Fruit fly (Drosophila melanogaster) whole organism, embryonic: ENCODE results near the gene Hmt4-20.

Source experiments
- B-H2 ChIP-seq: fragments of 200-800 bp; sonication (Bioruptor generic); optimal IDR thresholded peaks from 2 replicates; lab custom pipeline; 2018; ENCODE audit warnings: missing biosample characterization, mild to moderate bottlenecking, missing genetic modification characterization
- BEAF-32 ChIP-seq: fragments of 200-800 bp; sonication (Bioruptor generic); optimal IDR thresholded peaks from 3 replicates; lab custom pipeline; 2017; ENCODE audit warnings: missing biosample characterization, missing genetic modification characterization, mild to moderate bottlenecking, moderate library complexity, missing genetic modification reagents
- CG12391 ChIP-seq: fragments of 200-800 bp; sonication (Bioruptor generic); optimal IDR thresholded peaks from 3 replicates; lab custom pipeline; 2018; ENCODE audit warnings: missing biosample characterization, mild to moderate bottlenecking, missing genetic modification characterization, moderate library complexity
- CG12659 ChIP-seq: fragments of 200-800 bp; sonication (Bioruptor generic); optimal IDR thresholded peaks from 3 replicates; lab custom pipeline; 2017; ENCODE audit warnings: mild to moderate bottlenecking, missing biosample characterization, missing genetic modification reagents, missing genetic modification characterization
- CG13123 ChIP-seq: fragments of 200-800 bp; sonication (Bioruptor generic); optimal IDR thresholded peaks from 2 replicates; lab custom pipeline; 2016; ENCODE audit warnings: missing biosample characterization, missing genetic modification characterization
- CG13287 ChIP-seq: fragments of 200-800 bp; sonication (Bioruptor generic); IDR thresholded peaks from 2 replicates; pipeline ENCODE4 v1.3.6; 2022; ENCODE audit warnings: missing biosample characterization, missing genetic modification characterization; ENCODE audit not compliant: partially characterized antibody
- CG13624 ChIP-seq: fragments of 200-800 bp; sonication (Bioruptor generic); optimal IDR thresholded peaks from 2 replicates; lab custom pipeline; 2016; ENCODE audit warnings: missing biosample characterization, missing genetic modification characterization
- CG14860 ChIP-seq: fragments of 200-800 bp; sonication (Bioruptor generic); IDR thresholded peaks from 3 replicates; pipeline ENCODE4 v1.3.6; 2022; ENCODE audit warnings: missing biosample characterization, missing genetic modification characterization; ENCODE audit not compliant: partially characterized antibody
- CG1529 ChIP-seq: fragments of 200-800 bp; sonication (Bioruptor generic); optimal IDR thresholded peaks from 3 replicates; lab custom pipeline; 2018; ENCODE audit warnings: missing biosample characterization, missing genetic modification characterization
- CG15479 ChIP-seq: fragments of 200-800 bp; sonication (Bioruptor generic); optimal IDR thresholded peaks from 3 replicates; lab custom pipeline; 2019; ENCODE audit warnings: missing biosample characterization, mild to moderate bottlenecking, missing genetic modification characterization, moderate library complexity
- CG1603 ChIP-seq: fragments of 200-800 bp; sonication (Bioruptor generic); optimal IDR thresholded peaks from 2 replicates; lab custom pipeline; 2019; ENCODE audit warnings: missing biosample characterization, mild to moderate bottlenecking, missing genetic modification characterization, moderate library complexity
- CG17361 ChIP-seq: fragments of 200-800 bp; sonication (Bioruptor generic); IDR thresholded peaks from 3 replicates; pipeline ENCODE4 v1.3.6; 2022; ENCODE audit warnings: missing biosample characterization, missing genetic modification characterization
- CG17568 ChIP-seq: fragments of 200-800 bp; sonication (Bioruptor generic); optimal IDR thresholded peaks from 2 replicates; lab custom pipeline; 2018; ENCODE audit warnings: missing biosample characterization, mild to moderate bottlenecking, missing genetic modification characterization, moderate library complexity
- CG2116 ChIP-seq: fragments of 200-800 bp; sonication (Bioruptor generic); optimal IDR thresholded peaks from 3 replicates; lab custom pipeline; 2018; ENCODE audit warnings: missing biosample characterization, mild to moderate bottlenecking, missing genetic modification characterization
- CG32532 ChIP-seq: fragments of 200-800 bp; sonication (Bioruptor generic); IDR thresholded peaks from 2 replicates; pipeline ENCODE4 v1.3.6; 2022; ENCODE audit warnings: missing biosample characterization, missing genetic modification characterization
- CG33213 ChIP-seq: fragments of 200-800 bp; sonication (Bioruptor generic); optimal IDR thresholded peaks from 3 replicates; lab custom pipeline; 2016; ENCODE audit warnings: missing biosample characterization, missing genetic modification characterization
- CG3726 ChIP-seq: fragments of 200-800 bp; sonication (Bioruptor generic); IDR thresholded peaks from 3 replicates; pipeline ENCODE4, ENCODE4 v1.3.6; 2022; ENCODE audit warnings: missing biosample characterization, missing genetic modification characterization
- CG6689 ChIP-seq: fragments of 200-800 bp; sonication (Bioruptor generic); IDR thresholded peaks from 2 replicates; pipeline ENCODE4 v1.3.6; 2022; ENCODE audit warnings: missing biosample characterization, missing genetic modification characterization
- CG6813 ChIP-seq: fragments of 200-800 bp; sonication (Bioruptor generic); optimal IDR thresholded peaks from 2 replicates; lab custom pipeline; 2017; ENCODE audit warnings: missing biosample characterization, missing genetic modification characterization, mild to moderate bottlenecking, moderate library complexity, missing genetic modification reagents
- CG8388 ChIP-seq: fragments of 200-800 bp; sonication (Bioruptor generic); optimal IDR thresholded peaks from 2 replicates; lab custom pipeline; 2019; ENCODE audit warnings: missing biosample characterization, mild to moderate bottlenecking, missing genetic modification characterization, moderate library complexity
- CG9876 ChIP-seq: fragments of 200-800 bp; sonication (Bioruptor generic); optimal IDR thresholded peaks from 2 replicates; lab custom pipeline; 2016; ENCODE audit warnings: missing biosample characterization, missing genetic modification characterization
- Chrac-16 ChIP-seq: fragments of 200-800 bp; sonication (Bioruptor generic); optimal IDR thresholded peaks from 3 replicates; lab custom pipeline; 2016; ENCODE audit warnings: missing biosample characterization, missing genetic modification characterization
- Dp ChIP-seq: fragments of 200-800 bp; sonication (Bioruptor generic); optimal IDR thresholded peaks from 2 replicates; lab custom pipeline; 2018; ENCODE audit warnings: missing biosample characterization, mild to moderate bottlenecking, missing genetic modification characterization, moderate library complexity
- Ets97D ChIP-seq: fragments of 200-800 bp; sonication (Bioruptor generic); optimal IDR thresholded peaks from 3 replicates; lab custom pipeline; 2016; ENCODE audit warnings: missing biosample characterization, missing genetic modification characterization
- Fer2 ChIP-seq: fragments of 200-800 bp; sonication (Bioruptor generic); optimal IDR thresholded peaks from 2 replicates; lab custom pipeline; 2018; ENCODE audit warnings: missing biosample characterization, mild to moderate bottlenecking, missing genetic modification characterization, moderate library complexity
- Jarid2 ChIP-seq: fragments of 200-800 bp; sonication (Bioruptor generic); optimal IDR thresholded peaks from 3 replicates; lab custom pipeline; 2017; ENCODE audit warnings: mild to moderate bottlenecking, missing biosample characterization, missing genetic modification reagents, missing genetic modification characterization
- NK7.1 ChIP-seq: fragments of 200-800 bp; sonication (Bioruptor generic); optimal IDR thresholded peaks from 3 replicates; lab custom pipeline; 2016; ENCODE audit warnings: missing biosample characterization, missing genetic modification characterization
- Scr ChIP-seq: fragments of 200-800 bp; sonication (Bioruptor generic); IDR thresholded peaks from 2 replicates; pipeline ENCODE4 v1.3.6; 2022; ENCODE audit warnings: missing biosample characterization, missing genetic modification characterization; ENCODE audit not compliant: partially characterized antibody
- Sox100B ChIP-seq: fragments of 200-800 bp; sonication (Bioruptor generic); optimal IDR thresholded peaks from 3 replicates; lab custom pipeline; 2018; ENCODE audit warnings: missing biosample characterization, mild to moderate bottlenecking, missing genetic modification characterization
- Trl ChIP-seq, 3 experiments: fragments of >200 bp in 2 of 3; fragments of 200-800 bp in 1 of 3; sonication (Bioruptor generic) in 1 of 3; optimal IDR thresholded peaks; 2 replicates in 1 of 3; 3 replicates in 2 of 3; lab custom pipeline; 2016 to 2017; ENCODE audit warnings: missing biosample characterization in 1 of 3, missing genetic modification characterization in 1 of 3
- aop ChIP-seq: fragments of 200-800 bp; sonication (Bioruptor generic); IDR thresholded peaks from 2 replicates; pipeline ENCODE4 v1.3.6; 2022; ENCODE audit warnings: missing biosample characterization, missing genetic modification characterization
- fu2 ChIP-seq: fragments of 200-800 bp; sonication (Bioruptor generic); optimal IDR thresholded peaks from 2 replicates; lab custom pipeline; 2016; ENCODE audit warnings: missing biosample characterization, missing genetic modification characterization
- gcm2 ChIP-seq: fragments of 200-800 bp; sonication (Bioruptor generic); optimal IDR thresholded peaks from 2 replicates; lab custom pipeline; 2016; ENCODE audit warnings: missing biosample characterization, missing genetic modification characterization
- grau ChIP-seq: fragments of 200-800 bp; optimal IDR thresholded peaks from 3 replicates; lab custom pipeline; 2019; ENCODE audit warnings: missing biosample characterization, mild to moderate bottlenecking, missing genetic modification characterization, moderate library complexity
- mam ChIP-seq: fragments of 200-800 bp; sonication (Bioruptor generic); optimal IDR thresholded peaks from 3 replicates; lab custom pipeline; 2016; ENCODE audit warnings: missing biosample characterization, missing genetic modification characterization
- mld ChIP-seq: fragments of 200-800 bp; sonication (Bioruptor generic); IDR thresholded peaks from 3 replicates; pipeline ENCODE4 v1.3.6; 2022; ENCODE audit warnings: missing biosample characterization, missing genetic modification characterization; ENCODE audit not compliant: partially characterized antibody
- nau ChIP-seq: fragments of 200-800 bp; sonication (Bioruptor generic); optimal IDR thresholded peaks from 3 replicates; lab custom pipeline; 2017; ENCODE audit warnings: missing biosample characterization, mild to moderate bottlenecking, missing genetic modification characterization, missing genetic modification reagents
- nerfin-1 ChIP-seq: fragments of 200-800 bp; sonication (Bioruptor generic); optimal IDR thresholded peaks from 3 replicates; lab custom pipeline; 2019; ENCODE audit warnings: missing biosample characterization, mild to moderate bottlenecking, missing genetic modification characterization, moderate library complexity
- oc ChIP-seq: fragments of 200-800 bp; sonication (Bioruptor generic); optimal IDR thresholded peaks from 2 replicates; lab custom pipeline; 2018; ENCODE audit warnings: missing biosample characterization, mild to moderate bottlenecking, missing genetic modification characterization, moderate library complexity
- pros ChIP-seq: fragments of 200-800 bp; sonication (Bioruptor generic); optimal IDR thresholded peaks from 3 replicates; lab custom pipeline; 2019; ENCODE audit warnings: missing biosample characterization, mild to moderate bottlenecking, missing genetic modification characterization, moderate library complexity
- repo ChIP-seq: fragments of 200-800 bp; sonication (Bioruptor generic); optimal IDR thresholded peaks from 2 replicates; lab custom pipeline; 2016; ENCODE audit warnings: missing biosample characterization, missing genetic modification characterization
- shn ChIP-seq: fragments of 200-800 bp; sonication (Bioruptor generic); optimal IDR thresholded peaks from 3 replicates; lab custom pipeline; 2016; ENCODE audit warnings: missing biosample characterization, missing genetic modification characterization
- stwl ChIP-seq: fragments of 200-800 bp; sonication (Bioruptor generic); optimal IDR thresholded peaks from 3 replicates; lab custom pipeline; 2018; ENCODE audit warnings: missing biosample characterization, mild to moderate bottlenecking, missing genetic modification characterization, moderate library complexity
- sug ChIP-seq: fragments of 200-800 bp; optimal IDR thresholded peaks from 2 replicates; lab custom pipeline; 2019; ENCODE audit warnings: missing biosample characterization, mild to moderate bottlenecking, missing genetic modification characterization, moderate library complexity
- tgo ChIP-seq: fragments of 200-800 bp; sonication (Bioruptor generic); IDR thresholded peaks from 3 replicates; pipeline ENCODE4 v1.3.6; 2022; ENCODE audit warnings: missing biosample characterization, missing genetic modification characterization
- tll ChIP-seq, 2 experiments: fragments of 200-800 bp in 1 of 2; fragments of >200 bp in 1 of 2; sonication (Bioruptor generic) in 1 of 2; optimal IDR thresholded peaks; 2 replicates each; lab custom pipeline; 2017 to 2019; ENCODE audit warnings: missing biosample characterization in 2 of 2, missing genetic modification characterization in 2 of 2, mild to moderate bottlenecking in 1 of 2, moderate library complexity in 1 of 2
- tna ChIP-seq: fragments of 200-800 bp; sonication (Bioruptor generic); IDR thresholded peaks from 2 replicates; pipeline ENCODE4 v1.3.6; 2022; ENCODE audit warnings: missing biosample characterization, missing genetic modification characterization; ENCODE audit not compliant: partially characterized antibody
- vnd ChIP-seq: fragments of 200-800 bp; sonication (Bioruptor generic); IDR thresholded peaks from 3 replicates; pipeline ENCODE4 v1.3.6; 2022; ENCODE audit warnings: missing biosample characterization, missing genetic modification characterization; ENCODE audit not compliant: partially characterized antibody
- zen2 ChIP-seq: fragments of 200-800 bp; sonication (Bioruptor generic); IDR thresholded peaks from 3 replicates; pipeline ENCODE4 v1.3.6; 2022; ENCODE audit warnings: missing biosample characterization, missing genetic modification characterization; ENCODE audit not compliant: partially characterized antibody

Gene Hmt4-20

dm6 chrX:625157-625627 lies 30.6 kb downstream of the Hmt4-20 start, which contains the start of the genes CG13364 and Hinfp (continued):
- TF ChIP-seq tll (GFP tag; optimal IDR thresholded peaks at IDR 0.05; lab: Kevin White, UChicago) (no peak), CG8388 (GFP tag; lab: Kevin White, UChicago) (no peak), CG13123 (GFP tag; lab: Kevin White, UChicago) (no peak), NK7.1 (GFP tag; lab: Kevin White, UChicago) (no peak), CG2116 (peak; percentile 84), CG17361 (peak; percentile 37; the same call in 2 of the 3 replicates), CG13287 (peak; percentile 75), Trl (optimal IDR thresholded peaks at IDR 0.05; lab: Kevin White, UChicago) (no peak), Trl (GFP tag; optimal IDR thresholded peaks at IDR 0.05; lab: Kevin White, UChicago) (no peak), gcm2 (no peak), CG15479 (no peak), mam (GFP tag; lab: Kevin White, UChicago) (no peak), shn (GFP tag; lab: Kevin White, UChicago) (no peak), mld (GFP tag; lab: Robert Waterston, UW) (peak; percentile 69; the same call in 2 of the 3 replicates), CG17568 (no peak), CG32532 (GFP tag; lab: Robert Waterston, UW) (no peak), pros (GFP tag; lab: Kevin White, UChicago) (no peak), CG14860 (GFP tag; lab: Robert Waterston, UW) (peak; percentile 82), CG33213 (GFP tag; lab: Kevin White, UChicago) (no peak), grau (tag; lab: Kevin White, UChicago) (peak; percentile 3), vnd (GFP tag; lab: Robert Waterston, UW) (peak; percentile 97), sug (peak; percentile 33), aop (no peak), B-H2 (GFP tag; lab: Kevin White, UChicago) (no peak), Fer2 (tag; lab: Kevin White, UChicago) (no peak), CG12659 (peak; percentile 39), CG3726 (GFP tag; lab: Robert Waterston, UW) (no peak), CG6689 (no peak), CG9876 (no peak), CG12391 (peak; percentile 39), Dp (GFP tag; lab: Kevin White, UChicago) (peak; percentile 37), Chrac-16 (no peak), Jarid2 (no peak), zen2 (GFP tag; lab: Robert Waterston, UW) (peak; percentile 61; the same call in 2 of the 3 replicates), Sox100B (peak; percentile 5), CG13624 (GFP tag; lab: Kevin White, UChicago) (no peak), repo (GFP tag; lab: Kevin White, UChicago) (no peak), tgo (GFP tag; lab: Robert Waterston, UW) (no peak), BEAF-32 (GFP tag; lab: Kevin White, UChicago) (peak; percentile 75), nau (GFP tag; lab: Kevin White, UChicago) (no peak), CG1603 (no peak), CG6813 (no peak), oc (tag; lab: Kevin White, UChicago) (no peak), Scr (peak; percentile 83), tna (GFP tag; lab: Robert Waterston, UW) (peak; percentile 88), stwl (tag; lab: Kevin White, UChicago) (peak; percentile 54), fu2 (GFP tag; lab: Kevin White, UChicago) (no peak), CG1529 (GFP tag; lab: Kevin White, UChicago) (no peak), nerfin-1 (tag; lab: Kevin White, UChicago) (peak; percentile 10), Ets97D (no peak)
